Worm (Caenorhabditis elegans): ENCODE results near the gene R12B2.3.
A peak's percentile ranks its signal among the peaks of the same experiment; 100 is the strongest.

R12B2.3 gene

ce11 chrIII:5855637-5856179 is 50.3 kb downstream of the R12B2.3 start, which contains the start of the genes cct-6 and alh-9 (continued):
- TF ChIP-seq snpc-1.1 (tag; optimal IDR thresholded peaks at IDR 0.05; ENCODE audit: insufficient read depth) (no peak), F52B5.7 (tag; optimal IDR thresholded peaks at IDR 0.05) (no peak), ceh-40 (GFP tag; IDR thresholded peaks at IDR 0.05) (no peak), zim-3 (tag; optimal IDR thresholded peaks at IDR 0.05) (no peak), cebp-1 (GFP tag; IDR thresholded peaks at IDR 0.05) (peak; percentile 68; the same call in 1 of the 2 replicates), cebp-1 (tag; optimal IDR thresholded peaks at IDR 0.05) (peak; percentile 94), ets-4 (GFP tag; optimal IDR thresholded peaks at IDR 0.05) (no peak), zfh-2 (GFP tag; conservative IDR thresholded peaks at IDR 0.05) (no peak), ztf-28 (GFP tag; IDR thresholded peaks at IDR 0.05) (no peak), rpc-1 (optimal IDR thresholded peaks at IDR 0.05) (no peak), rpc-1 (tag; optimal IDR thresholded peaks at IDR 0.05) (no peak), B0035.1 (tag; optimal IDR thresholded peaks at IDR 0.05) (no peak), nfyb-1 (GFP tag; IDR thresholded peaks at IDR 0.05) (peak; percentile 20; the same call in 1 of the 2 replicates), Y79H2A.3 (GFP tag; conservative IDR thresholded peaks at IDR 0.05) (no peak), lsy-27 (tag; optimal IDR thresholded peaks at IDR 0.05; ENCODE audit: borderline replicate concordance, insufficient read depth) (no peak), hmg-20 (GFP tag; IDR thresholded peaks at IDR 0.05) (no peak), C17E4.6 (GFP tag; IDR thresholded peaks at IDR 0.05) (no peak), tbp1 (GFP tag; optimal IDR thresholded peaks at IDR 0.05) (peak; percentile 44), ztf-18 (tag; optimal IDR thresholded peaks at IDR 0.05) (no peak), egl-44 (GFP tag; IDR thresholded peaks at IDR 0.05) (no peak), ama-1 (optimal IDR thresholded peaks at IDR 0.05) (no peak), ama-1 (GFP tag; optimal IDR thresholded peaks at IDR 0.05) (no peak), dpl-1 (GFP tag; optimal IDR thresholded peaks at IDR 0.05) (peak; percentile 81), lir-1 (GFP tag; conservative IDR thresholded peaks at IDR 0.05) (no peak), tbx-9 (tag; optimal IDR thresholded peaks at IDR 0.05; ENCODE audit: borderline replicate concordance) (no peak), hrde-1 (tag; optimal IDR thresholded peaks at IDR 0.05; ENCODE audit: borderline replicate concordance) (no peak), lag-1 (GFP tag; IDR thresholded peaks at IDR 0.05) (no peak), F49E8.2 (tag; optimal IDR thresholded peaks at IDR 0.05; ENCODE audit: insufficient read depth) (no peak), rec-8 (tag; optimal IDR thresholded peaks at IDR 0.05) (no peak), fkh-3 (tag; optimal IDR thresholded peaks at IDR 0.05) (no peak), pha-4 (tag; optimal IDR thresholded peaks at IDR 0.05) (peak; percentile 94), ceh-100 (GFP tag; IDR thresholded peaks at IDR 0.05) (no peak), hlh-12 (tag; optimal IDR thresholded peaks at IDR 0.05) (no peak), dpff-1 (tag; optimal IDR thresholded peaks at IDR 0.05) (no peak), unc-62 (GFP tag; optimal IDR thresholded peaks at IDR 0.05) (no peak), mel-28 (tag; optimal IDR thresholded peaks at IDR 0.05; ENCODE audit: borderline replicate concordance) (no peak), him-1 (tag; optimal IDR thresholded peaks at IDR 0.05) (no peak), F37B4.10 (GFP tag; IDR thresholded peaks at IDR 0.05) (no peak), F57C9.4 (tag; optimal IDR thresholded peaks at IDR 0.05) (no peak), T07F8.4 (tag; optimal IDR thresholded peaks at IDR 0.05) (no peak), madf-10 (tag; optimal IDR thresholded peaks at IDR 0.05) (peak; percentile 2), snpc-4 (GFP tag; optimal IDR thresholded peaks at IDR 0.05) (no peak), snpc-4 (tag; optimal IDR thresholded peaks at IDR 0.05) (peak in 3 of 4 experiments; percentile 19 to 30 (median 22)), snpc-1.3 (tag; optimal IDR thresholded peaks at IDR 0.05; ENCODE audit: insufficient read depth) (no peak), attf-5 (GFP tag; optimal IDR thresholded peaks at IDR 0.05) (peak; percentile 64), atf-7 (tag; optimal IDR thresholded peaks at IDR 0.05) (no peak), bed-1 (GFP tag; IDR thresholded peaks at IDR 0.05) (no peak), D2030.7 (GFP tag; IDR thresholded peaks at IDR 0.05) (no peak), madf-3 (GFP tag; IDR thresholded peaks at IDR 0.05) (no peak)

All from whole organism, young adult.